Worm (Caenorhabditis elegans) whole organism, mixed stage, embryonic: Measurements from ENCODE around the gene uncp-18.

Experiments used
- elt-1 ChIP-seq: sonication (generic microtip); optimal IDR thresholded peaks from 2 replicates; lab custom pipeline; 2017; ENCODE audit warnings: missing genetic modification characterization, mild to moderate bottlenecking, missing compliant biosample characterization, antibody characterized with exemption, moderate library complexity, borderline replicate concordance; ENCODE audit not compliant: insufficient read depth
- ham-2 ChIP-seq: fragments of 200-800 bp; sonication (Bioruptor generic); optimal IDR thresholded peaks from 2 replicates; lab custom pipeline; 2018; ENCODE audit warnings: mild to moderate bottlenecking, missing genetic modification characterization, missing compliant biosample characterization
- lsy-2 ChIP-seq: fragments of 150-350 bp; optimal IDR thresholded peaks from 2 replicates; lab custom pipeline; 2014; ENCODE audit warnings: missing biosample characterization, missing genetic modification characterization
- nhr-76 ChIP-seq: sonication (generic microtip); optimal IDR thresholded peaks from 2 replicates; lab custom pipeline; 2017; ENCODE audit warnings: missing biosample characterization, missing genetic modification characterization
- sem-2 ChIP-seq: fragments of 200-800 bp; sonication (Bioruptor generic); optimal IDR thresholded peaks from 2 replicates; lab custom pipeline; 2018; ENCODE audit warnings: mild to moderate bottlenecking, missing genetic modification characterization, missing compliant biosample characterization
- snpc-4 ChIP-seq: fragments of 150-350 bp; optimal IDR thresholded peaks from 2 replicates; lab custom pipeline; 2014; ENCODE audit warnings: missing biosample characterization, missing genetic modification characterization

uncp-18 gene

DNA sequence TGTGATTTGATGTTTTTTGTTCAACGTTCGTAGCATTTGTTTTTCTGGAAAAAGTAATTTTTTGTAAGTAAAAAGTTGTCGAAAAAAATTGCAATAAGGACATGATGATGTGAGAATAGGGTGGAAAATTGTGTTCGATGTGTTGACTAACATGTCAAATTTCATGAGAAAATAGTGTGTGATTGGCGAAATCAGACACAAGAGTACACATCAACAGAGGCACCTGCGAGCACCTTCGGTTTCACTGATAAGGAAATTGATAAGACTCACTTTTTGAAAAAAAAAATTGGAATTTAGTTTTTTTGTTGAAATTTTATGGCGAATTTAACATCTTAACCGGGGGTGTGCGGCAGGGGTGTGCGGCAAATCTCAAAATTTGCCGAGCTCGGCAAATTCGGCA is 50.1 kb downstream of the uncp-18 start, which contains the start of gene hum-8:
hum-8 (minus strand) TSS at position 46 of the 400 bp plus-strand sequence.
- no peak for TF ChIP-seq ham-2 (GFP tag; lab: Kevin White, UChicago)
- TF ChIP-seq nhr-76 (tag; lab: Kevin White, UChicago) = no peak
- no peak for TF ChIP-seq elt-1
- TF ChIP-seq snpc-4 (tag; lab: Kevin White, UChicago) = no peak
- TF ChIP-seq lsy-2 (tag; lab: Kevin White, UChicago) = no peak
- TF ChIP-seq sem-2 (GFP tag; lab: Kevin White, UChicago) = no peak
